Worm (Caenorhabditis elegans) whole organism, L3 larva: ENCODE results near the gene F07B10.4.

Source experiments
- ceh-82 ChIP-seq: fragments of 150-350 bp; optimal IDR thresholded peaks from 2 replicates; lab custom pipeline; 2014; ENCODE audit warnings: missing biosample characterization, missing genetic modification characterization
- elt-2 ChIP-seq: sonication (generic microtip); optimal IDR thresholded peaks from 2 replicates; lab custom pipeline; 2016; ENCODE audit warnings: missing genetic modification reagents, mild to moderate bottlenecking, missing genetic modification characterization, missing compliant biosample characterization
- jun-1 ChIP-seq: fragments of 150-350 bp; optimal IDR thresholded peaks from 2 replicates; lab custom pipeline; 2014; ENCODE audit warnings: missing biosample characterization, missing genetic modification reagents, missing genetic modification characterization
- nhr-237 ChIP-seq: fragments of 150-350 bp; optimal IDR thresholded peaks from 2 replicates; lab custom pipeline; 2014; ENCODE audit warnings: missing biosample characterization, missing genetic modification characterization
- nhr-76 ChIP-seq: fragments of 150-350 bp; sonication (generic microtip); optimal IDR thresholded peaks from 5 replicates; lab custom pipeline; 2014; ENCODE audit warnings: missing biosample characterization, missing genetic modification characterization
- snpc-4 ChIP-seq: fragments of 150-350 bp; optimal IDR thresholded peaks from 2 replicates; lab custom pipeline; 2014; ENCODE audit warnings: missing biosample characterization, missing genetic modification characterization
- ztf-11 ChIP-seq: fragments of 150-350 bp; optimal IDR thresholded peaks from 2 replicates; lab custom pipeline; 2014; ENCODE audit warnings: missing biosample characterization, missing genetic modification characterization

DNA sequence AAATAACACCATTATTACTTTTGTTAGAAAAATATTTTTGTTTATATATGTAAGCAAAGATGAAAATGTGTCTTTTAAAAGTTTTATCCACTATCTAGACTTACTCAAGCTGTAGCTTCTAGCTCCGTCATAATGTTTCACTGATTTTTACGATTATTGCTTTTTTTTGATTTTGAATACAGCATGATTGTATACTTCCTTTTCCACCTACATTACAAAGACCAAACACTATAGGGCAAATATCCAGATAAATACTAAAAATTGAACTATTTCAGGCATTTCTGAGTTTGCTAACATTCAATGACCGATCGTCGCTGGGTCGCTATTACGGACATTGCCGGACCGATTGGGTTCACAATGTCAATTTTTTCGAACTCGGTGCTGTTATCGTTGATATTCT is 3.8 kb upstream of the F07B10.4 start, which contains the start of gene str-116:
- TF ChIP-seq nhr-76 (no peak), elt-2 (no peak), ztf-11 (no peak), jun-1 (tag; lab: Kevin White, UChicago) (no peak), snpc-4 (tag; lab: Kevin White, UChicago) (no peak), ceh-82 (tag; lab: Kevin White, UChicago) (no peak), nhr-237 (tag; lab: Kevin White, UChicago) (no peak)
